Worm (Caenorhabditis elegans) whole organism, early embryonic: Measurements from ENCODE around the gene ubc-9.

Source experiments
- B0310.2 ChIP-seq: sonication (generic microtip); optimal IDR thresholded peaks from 2 replicates; lab custom pipeline; 2016; ENCODE audit warnings: mild to moderate bottlenecking, missing genetic modification characterization, missing compliant biosample characterization
- F13C5.2 ChIP-seq: sonication (generic microtip); optimal IDR thresholded peaks from 2 replicates; lab custom pipeline; 2017; ENCODE audit warnings: mild to moderate bottlenecking, missing genetic modification characterization, inconsistent platforms, missing compliant biosample characterization
- aly-1 ChIP-seq: sonication (generic microtip); optimal IDR thresholded peaks from 2 replicates; lab custom pipeline; 2016; ENCODE audit warnings: missing genetic modification characterization, missing compliant biosample characterization
- ama-1 ChIP-seq: fragments of 150-350 bp; optimal IDR thresholded peaks from 2 replicates; lab custom pipeline; 2014
- ceh-13 ChIP-seq: fragments of 200-800 bp; sonication (Bioruptor generic); optimal IDR thresholded peaks from 2 replicates; lab custom pipeline; 2018; ENCODE audit warnings: mild to moderate bottlenecking, missing genetic modification characterization, missing compliant biosample characterization
- ceh-36 ChIP-seq: sonication (generic microtip); optimal IDR thresholded peaks from 2 replicates; lab custom pipeline; 2016; ENCODE audit warnings: missing genetic modification characterization, inconsistent platforms, missing compliant biosample characterization
- ets-7 ChIP-seq: sonication (generic microtip); optimal IDR thresholded peaks from 2 replicates; lab custom pipeline; 2016; ENCODE audit warnings: missing genotype, missing genetic modification characterization, missing compliant biosample characterization
- flt-1 ChIP-seq: fragments of 200-800 bp; sonication (Bioruptor generic); IDR thresholded peaks from 2 replicates; pipeline ENCODE4 v1.3.6; 2022; ENCODE audit warnings: missing genetic modification characterization, missing compliant biosample characterization
- hmbx-1 ChIP-seq: sonication (generic microtip); optimal IDR thresholded peaks from 2 replicates; lab custom pipeline; 2016; ENCODE audit warnings: mild to moderate bottlenecking, missing genetic modification characterization, missing compliant biosample characterization
- hmg-4 ChIP-seq: fragments of 200-800 bp; sonication (Bioruptor generic); optimal IDR thresholded peaks from 2 replicates; lab custom pipeline; 2018; ENCODE audit warnings: mild to moderate bottlenecking, missing genetic modification characterization, missing compliant biosample characterization
- hnd-1 ChIP-seq: sonication (generic microtip); optimal IDR thresholded peaks from 2 replicates; lab custom pipeline; 2016; ENCODE audit warnings: missing genetic modification characterization, missing compliant biosample characterization
- pes-1 ChIP-seq: fragments of 200-800 bp; sonication (Bioruptor generic); IDR thresholded peaks from 2 replicates; pipeline ENCODE4 v1.3.6; 2022; ENCODE audit warnings: missing genetic modification reagents, missing genetic modification characterization, missing compliant biosample characterization
- scrt-1 ChIP-seq: fragments of 200-800 bp; sonication (Bioruptor generic); IDR thresholded peaks from 2 replicates; pipeline ENCODE4 v1.3.6; 2022; ENCODE audit warnings: missing genetic modification characterization, missing compliant biosample characterization
- sea-1 ChIP-seq: fragments of 200-800 bp; sonication (Bioruptor generic); conservative IDR thresholded peaks from 2 replicates; pipeline ENCODE4 v1.3.6; 2022; ENCODE audit warnings: missing genetic modification characterization, missing compliant biosample characterization
- tbx-11 ChIP-seq: fragments of 200-800 bp; sonication (Bioruptor generic); IDR thresholded peaks from 2 replicates; pipeline ENCODE4 v1.3.6; 2022; ENCODE audit warnings: missing genetic modification characterization, missing compliant biosample characterization
- tbx-37 ChIP-seq: fragments of 200-800 bp; sonication (Bioruptor generic); conservative IDR thresholded peaks from 2 replicates; pipeline ENCODE4 v1.3.6; 2022; ENCODE audit warnings: missing genetic modification reagents, missing genetic modification characterization, missing compliant biosample characterization
- tra-4 ChIP-seq: sonication (generic microtip); optimal IDR thresholded peaks from 2 replicates; lab custom pipeline; 2017; ENCODE audit warnings: missing genetic modification characterization, missing compliant biosample characterization

Gene ubc-9

DNA sequence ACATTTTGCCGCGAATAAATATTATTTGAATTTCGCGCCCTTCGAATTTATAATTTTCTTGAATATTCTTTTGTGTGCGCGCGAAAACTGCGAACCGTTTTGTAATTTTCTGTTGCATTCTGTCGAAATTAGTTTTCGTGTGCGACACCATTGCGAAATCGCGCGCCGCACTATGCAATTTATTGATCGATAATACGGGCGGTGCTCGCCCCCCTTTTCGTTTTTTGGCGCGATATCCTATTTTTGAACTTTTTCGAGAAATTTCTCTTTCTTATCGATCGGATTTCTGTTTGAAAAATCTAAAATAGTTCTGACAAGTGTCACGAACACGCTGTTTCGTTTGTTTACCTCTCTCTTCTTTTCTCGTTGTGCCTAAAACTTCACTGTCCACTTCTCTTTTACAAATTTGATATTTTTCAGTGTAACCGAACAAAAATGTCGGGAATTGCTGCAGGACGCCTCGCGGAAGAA, at the start of gene ubc-9:
Gene ubc-9 (plus strand): TSS at position 421 of the 471 bp plus-strand sequence.
- peak; percentile 53 for TF ChIP-seq F13C5.2 (tag; lab: Kevin White, UChicago)
- no peak for TF ChIP-seq ceh-13
- no peak for TF ChIP-seq tbx-37 (GFP tag; lab: Robert Waterston, UW)
- 0 out of 2 replicates have a peak, but pooled peaks have one; percentile 58 for TF ChIP-seq sea-1 (GFP tag; lab: Robert Waterston, UW)
- no peak for TF ChIP-seq hmbx-1 (tag; lab: Kevin White, UChicago)
- peak; percentile 6 for TF ChIP-seq ceh-36
- peak; percentile 65; the same call in 1 of the 2 replicates for TF ChIP-seq pes-1 (GFP tag; lab: Robert Waterston, UW)

DNA sequence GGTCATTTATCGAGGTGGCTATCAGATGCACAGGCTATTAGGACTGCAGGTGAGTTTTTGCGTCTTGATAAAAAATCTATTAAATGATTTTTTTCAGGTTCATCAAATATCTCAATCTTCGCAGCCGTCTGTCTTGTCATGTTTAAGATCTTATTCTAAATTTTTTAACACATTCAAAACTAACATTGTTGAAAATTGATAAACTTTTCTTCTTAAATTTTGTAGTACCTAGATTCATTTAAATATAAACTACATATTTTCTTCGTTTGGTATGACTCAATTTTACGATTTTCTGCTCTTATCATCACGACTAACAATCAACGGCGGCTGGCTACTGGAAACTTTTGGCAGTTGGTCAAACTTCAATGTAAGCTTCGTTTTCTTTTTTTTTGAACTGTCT, 48.3 kb upstream of the ubc-9 start, which contains the start of gene F19C7.4:
Gene F19C7.4 (plus strand): TSS at position 301 of the 400 bp plus-strand sequence.
- no peak for TF ChIP-seq sea-1 (GFP tag; lab: Robert Waterston, UW)
- TF ChIP-seq flt-1 (GFP tag; lab: Robert Waterston, UW) = no peak
- no peak for TF ChIP-seq hnd-1 (tag; lab: Kevin White, UChicago)
- no peak for TF ChIP-seq tbx-37 (GFP tag; lab: Robert Waterston, UW)
- TF ChIP-seq ama-1 (lab: Kevin White, UChicago) = no peak
- TF ChIP-seq aly-1 (tag; lab: Kevin White, UChicago) = no peak
- TF ChIP-seq ets-7 = no peak
- no peak for TF ChIP-seq pes-1 (GFP tag; lab: Robert Waterston, UW)
- no peak for TF ChIP-seq B0310.2 (tag; lab: Kevin White, UChicago)

DNA sequence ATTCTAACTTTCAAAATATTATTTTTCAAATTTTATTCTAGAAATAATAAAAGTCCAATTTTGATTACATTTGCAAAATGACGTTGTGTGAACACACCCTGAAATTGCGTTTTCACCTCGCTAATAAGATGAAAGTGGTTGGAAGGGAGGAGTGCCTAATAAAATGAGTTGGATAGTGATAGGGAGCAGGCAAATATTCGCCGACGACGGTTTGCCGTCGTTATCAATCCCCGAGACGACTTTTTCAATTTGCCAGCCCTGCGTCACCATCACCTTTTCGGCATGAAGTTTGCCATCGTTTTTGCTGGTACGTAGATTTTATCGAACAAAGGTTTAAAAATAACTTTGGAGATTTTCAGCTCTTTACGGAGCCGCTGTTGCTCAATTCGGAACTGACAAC, 45.2 kb upstream of the ubc-9 start, which contains the start of gene nspg-10:
Gene nspg-10 (plus strand): TSS at position 179 of the 400 bp plus-strand sequence.
- TF ChIP-seq tbx-11 (GFP tag; lab: Robert Waterston, UW) (no peak), ceh-36 (no peak), tbx-37 (GFP tag; lab: Robert Waterston, UW) (no peak), ceh-13 (no peak), scrt-1 (GFP tag; lab: Robert Waterston, UW) (no peak), flt-1 (GFP tag; lab: Robert Waterston, UW) (no peak), ets-7 (no peak), hnd-1 (tag; lab: Kevin White, UChicago) (no peak), pes-1 (GFP tag; lab: Robert Waterston, UW) (no peak), tra-4 (tag; lab: Kevin White, UChicago) (no peak), hmg-4 (no peak)

DNA sequence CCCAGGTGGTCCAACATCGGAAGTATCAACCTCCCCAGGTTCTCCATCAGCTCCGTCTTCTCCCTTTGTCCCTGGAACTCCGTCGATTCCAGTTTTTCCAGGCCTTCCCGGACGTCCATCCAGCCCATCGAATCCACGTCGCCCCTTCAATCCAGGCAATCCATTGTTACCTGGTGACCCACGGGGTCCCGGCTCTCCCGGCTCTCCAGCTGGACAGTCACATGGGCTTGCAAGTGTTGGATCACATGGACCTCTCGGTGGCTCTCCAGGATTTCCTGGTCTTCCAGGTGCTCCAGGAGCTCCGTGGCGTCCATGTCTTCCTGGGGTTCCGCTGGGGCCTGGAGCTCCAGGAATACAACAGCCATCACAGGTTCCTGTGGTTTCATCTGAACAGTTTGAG, 42.2 kb upstream of the ubc-9 start:
- no peak for TF ChIP-seq ceh-13
- no peak for TF ChIP-seq ama-1 (lab: Kevin White, UChicago)
- no peak for TF ChIP-seq B0310.2 (tag; lab: Kevin White, UChicago)
- TF ChIP-seq scrt-1 (GFP tag; lab: Robert Waterston, UW) = no peak
- no peak for TF ChIP-seq aly-1 (tag; lab: Kevin White, UChicago)
- TF ChIP-seq flt-1 (GFP tag; lab: Robert Waterston, UW) = no peak
- no peak for TF ChIP-seq F13C5.2 (tag; lab: Kevin White, UChicago)
- no peak for TF ChIP-seq pes-1 (GFP tag; lab: Robert Waterston, UW)
- TF ChIP-seq hmbx-1 (tag; lab: Kevin White, UChicago) = no peak
- no peak for TF ChIP-seq ets-7
- TF ChIP-seq ceh-36 = no peak

DNA sequence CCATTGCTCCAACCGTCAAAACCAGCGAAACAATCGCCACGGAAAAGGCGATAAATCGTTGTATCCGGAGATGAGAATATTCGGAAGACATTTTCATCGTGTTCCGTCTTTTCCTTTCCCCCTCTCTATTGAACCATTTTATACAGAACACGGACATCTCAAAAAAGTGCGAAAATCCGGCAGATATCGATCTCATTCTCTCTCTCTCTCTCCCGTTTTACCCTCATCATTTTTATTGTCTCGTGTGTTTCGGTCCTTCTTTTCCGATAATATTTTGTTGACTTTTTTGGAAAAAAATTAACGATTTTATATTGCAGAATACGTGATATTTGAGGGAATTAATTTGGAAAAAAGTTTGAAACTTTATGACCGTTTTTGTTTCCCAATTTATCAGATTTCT, 41.3 kb upstream of the ubc-9 start, which contains the start of gene col-110:
Gene col-110 (minus strand): TSS at position 101 of the 400 bp plus-strand sequence.
- TF ChIP-seq tbx-37 (GFP tag; lab: Robert Waterston, UW) = no peak
- no peak for TF ChIP-seq ceh-13
- no peak for TF ChIP-seq ets-7
- no peak for TF ChIP-seq ama-1 (lab: Kevin White, UChicago)
- TF ChIP-seq tra-4 (tag; lab: Kevin White, UChicago) = no peak
- TF ChIP-seq F13C5.2 (tag; lab: Kevin White, UChicago) = no peak
- no peak for TF ChIP-seq tbx-11 (GFP tag; lab: Robert Waterston, UW)
- no peak for TF ChIP-seq hmg-4
- TF ChIP-seq hnd-1 (tag; lab: Kevin White, UChicago) = no peak
- TF ChIP-seq hmbx-1 (tag; lab: Kevin White, UChicago) = no peak
- TF ChIP-seq flt-1 (GFP tag; lab: Robert Waterston, UW) = no peak
- no peak for TF ChIP-seq pes-1 (GFP tag; lab: Robert Waterston, UW)

DNA sequence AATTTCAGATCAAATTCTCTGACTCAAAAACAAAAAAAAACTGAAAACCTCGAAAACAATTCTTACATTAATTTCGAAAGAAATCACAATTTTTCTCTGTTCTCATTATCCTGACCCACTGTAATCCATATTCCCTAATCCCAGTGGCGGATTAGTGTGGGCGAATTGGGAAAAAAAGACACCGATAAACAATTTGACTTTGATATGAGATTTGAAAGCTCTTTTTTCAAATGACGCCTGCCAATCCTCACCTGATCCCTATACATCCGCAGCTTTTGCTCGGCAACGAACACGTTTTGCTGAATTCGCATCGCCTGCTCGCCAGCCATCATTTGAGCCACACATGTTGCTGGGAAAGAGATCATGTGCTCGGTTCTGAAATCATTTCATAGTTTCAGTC, 39.1 kb upstream of the ubc-9 start:
- TF ChIP-seq aly-1 (tag; lab: Kevin White, UChicago) = no peak
- no peak for TF ChIP-seq B0310.2 (tag; lab: Kevin White, UChicago)
- TF ChIP-seq tbx-37 (GFP tag; lab: Robert Waterston, UW) = no peak
- TF ChIP-seq tra-4 (tag; lab: Kevin White, UChicago) = no peak
- no peak for TF ChIP-seq hnd-1 (tag; lab: Kevin White, UChicago)
- peak; percentile 46 for TF ChIP-seq ceh-36
- no peak for TF ChIP-seq ets-7
- TF ChIP-seq F13C5.2 (tag; lab: Kevin White, UChicago) = no peak

DNA sequence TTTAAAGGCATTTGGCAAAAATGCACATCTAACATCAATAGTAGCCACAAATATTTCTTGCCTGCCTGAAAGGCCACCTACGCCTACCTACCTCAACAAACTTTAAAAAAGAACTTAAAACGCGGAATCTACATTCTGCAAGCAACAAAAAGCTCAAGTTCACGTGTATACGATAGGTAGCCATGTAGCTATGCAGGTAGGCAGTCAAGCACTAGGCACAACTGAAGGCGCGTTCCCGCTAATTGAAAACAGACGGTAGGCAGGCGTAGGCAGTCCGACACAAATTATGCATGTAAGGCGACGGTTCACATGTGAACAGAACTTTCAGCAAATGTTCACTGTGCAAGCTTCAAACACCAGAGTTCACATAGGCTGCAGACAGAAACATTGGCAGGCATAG, 38.2 kb upstream of the ubc-9 start:
- TF ChIP-seq B0310.2 (tag; lab: Kevin White, UChicago) (no peak), ceh-13 (no peak), aly-1 (tag; lab: Kevin White, UChicago) (no peak), hmbx-1 (tag; lab: Kevin White, UChicago) (no peak), hnd-1 (tag; lab: Kevin White, UChicago) (no peak), ama-1 (lab: Kevin White, UChicago) (no peak), tra-4 (tag; lab: Kevin White, UChicago) (no peak), hmg-4 (no peak)

DNA sequence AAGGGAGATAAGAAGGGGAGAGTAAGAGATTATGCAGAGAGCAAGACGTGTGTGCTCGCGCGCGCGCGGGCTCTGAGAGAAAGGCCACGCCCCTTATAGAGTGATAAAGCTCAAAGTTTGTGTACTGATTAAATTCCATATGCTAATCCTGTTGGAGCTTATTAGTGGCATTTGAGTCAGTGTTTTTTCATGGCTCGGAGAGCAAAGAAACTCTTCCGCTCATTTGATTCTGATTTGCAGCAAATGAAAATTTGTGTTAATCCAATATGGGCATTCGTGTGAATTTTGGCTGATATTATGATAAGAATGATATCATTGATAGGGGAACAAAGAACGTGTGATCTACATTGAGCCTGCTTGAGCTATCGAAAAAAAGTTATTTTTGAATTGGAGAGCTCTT, 37.3 kb upstream of the ubc-9 start:
- TF ChIP-seq tbx-37 (GFP tag; lab: Robert Waterston, UW) (no peak), ceh-13 (no peak), flt-1 (GFP tag; lab: Robert Waterston, UW) (no peak), B0310.2 (tag; lab: Kevin White, UChicago) (no peak), tbx-11 (GFP tag; lab: Robert Waterston, UW) (no peak), scrt-1 (GFP tag; lab: Robert Waterston, UW) (no peak), hmbx-1 (tag; lab: Kevin White, UChicago) (no peak), sea-1 (GFP tag; lab: Robert Waterston, UW) (no peak), tra-4 (tag; lab: Kevin White, UChicago) (no peak), ceh-36 (no peak), pes-1 (GFP tag; lab: Robert Waterston, UW) (no peak), hnd-1 (tag; lab: Kevin White, UChicago) (no peak), ama-1 (lab: Kevin White, UChicago) (no peak), F13C5.2 (tag; lab: Kevin White, UChicago) (no peak), hmg-4 (no peak), aly-1 (tag; lab: Kevin White, UChicago) (no peak), ets-7 (no peak)
